Worm (Caenorhabditis elegans) whole organism, early embryonic: Measurements from ENCODE around the gene mod-1.
"Not testable (repeated sequence)": the region's sequence is repeated elsewhere in the genome, so short reads cannot be mapped to it uniquely, and the experiment has no call there.

Source experiments
- B0310.2 ChIP-seq: sonication (generic microtip); optimal IDR thresholded peaks from 2 replicates; lab custom pipeline; 2016; ENCODE audit warnings: mild to moderate bottlenecking, missing genetic modification characterization, missing compliant biosample characterization
- F13C5.2 ChIP-seq: sonication (generic microtip); optimal IDR thresholded peaks from 2 replicates; lab custom pipeline; 2017; ENCODE audit warnings: mild to moderate bottlenecking, missing genetic modification characterization, inconsistent platforms, missing compliant biosample characterization
- aly-1 ChIP-seq: sonication (generic microtip); optimal IDR thresholded peaks from 2 replicates; lab custom pipeline; 2016; ENCODE audit warnings: missing genetic modification characterization, missing compliant biosample characterization
- ama-1 ChIP-seq: fragments of 150-350 bp; optimal IDR thresholded peaks from 2 replicates; lab custom pipeline; 2014
- ceh-13 ChIP-seq: fragments of 200-800 bp; sonication (Bioruptor generic); optimal IDR thresholded peaks from 2 replicates; lab custom pipeline; 2018; ENCODE audit warnings: mild to moderate bottlenecking, missing genetic modification characterization, missing compliant biosample characterization
- ceh-36 ChIP-seq: sonication (generic microtip); optimal IDR thresholded peaks from 2 replicates; lab custom pipeline; 2016; ENCODE audit warnings: missing genetic modification characterization, inconsistent platforms, missing compliant biosample characterization
- ets-7 ChIP-seq: sonication (generic microtip); optimal IDR thresholded peaks from 2 replicates; lab custom pipeline; 2016; ENCODE audit warnings: missing genotype, missing genetic modification characterization, missing compliant biosample characterization
- flt-1 ChIP-seq: fragments of 200-800 bp; sonication (Bioruptor generic); IDR thresholded peaks from 2 replicates; pipeline ENCODE4 v1.3.6; 2022; ENCODE audit warnings: missing genetic modification characterization, missing compliant biosample characterization
- hmbx-1 ChIP-seq: sonication (generic microtip); optimal IDR thresholded peaks from 2 replicates; lab custom pipeline; 2016; ENCODE audit warnings: mild to moderate bottlenecking, missing genetic modification characterization, missing compliant biosample characterization
- hmg-4 ChIP-seq: fragments of 200-800 bp; sonication (Bioruptor generic); optimal IDR thresholded peaks from 2 replicates; lab custom pipeline; 2018; ENCODE audit warnings: mild to moderate bottlenecking, missing genetic modification characterization, missing compliant biosample characterization
- hnd-1 ChIP-seq: sonication (generic microtip); optimal IDR thresholded peaks from 2 replicates; lab custom pipeline; 2016; ENCODE audit warnings: missing genetic modification characterization, missing compliant biosample characterization
- pes-1 ChIP-seq: fragments of 200-800 bp; sonication (Bioruptor generic); IDR thresholded peaks from 2 replicates; pipeline ENCODE4 v1.3.6; 2022; ENCODE audit warnings: missing genetic modification reagents, missing genetic modification characterization, missing compliant biosample characterization
- scrt-1 ChIP-seq: fragments of 200-800 bp; sonication (Bioruptor generic); IDR thresholded peaks from 2 replicates; pipeline ENCODE4 v1.3.6; 2022; ENCODE audit warnings: missing genetic modification characterization, missing compliant biosample characterization
- sea-1 ChIP-seq: fragments of 200-800 bp; sonication (Bioruptor generic); conservative IDR thresholded peaks from 2 replicates; pipeline ENCODE4 v1.3.6; 2022; ENCODE audit warnings: missing genetic modification characterization, missing compliant biosample characterization
- tbx-11 ChIP-seq: fragments of 200-800 bp; sonication (Bioruptor generic); IDR thresholded peaks from 2 replicates; pipeline ENCODE4 v1.3.6; 2022; ENCODE audit warnings: missing genetic modification characterization, missing compliant biosample characterization
- tbx-37 ChIP-seq: fragments of 200-800 bp; sonication (Bioruptor generic); conservative IDR thresholded peaks from 2 replicates; pipeline ENCODE4 v1.3.6; 2022; ENCODE audit warnings: missing genetic modification reagents, missing genetic modification characterization, missing compliant biosample characterization
- tra-4 ChIP-seq: sonication (generic microtip); optimal IDR thresholded peaks from 2 replicates; lab custom pipeline; 2017; ENCODE audit warnings: missing genetic modification characterization, missing compliant biosample characterization

The mod-1 gene

ce11 chrV:8922781-8923180 lies 8.9 kb upstream of the mod-1 start, which contains the start of gene ttr-47:
ttr-47 (plus strand) TSS chrV:8923088.
- no peak for TF ChIP-seq F13C5.2
- TF ChIP-seq sea-1 (GFP tag; lab: Robert Waterston, UW) = no peak
- TF ChIP-seq ceh-36 (tag; lab: Kevin White, UChicago) = no peak
- TF ChIP-seq tra-4 (tag; lab: Kevin White, UChicago) = no peak
- no peak for TF ChIP-seq scrt-1 (GFP tag; lab: Robert Waterston, UW)
- no peak for TF ChIP-seq ama-1 (lab: Kevin White, UChicago)
- TF ChIP-seq ets-7 = no peak

- TF ChIP-seq B0310.2 (tag; lab: Kevin White, UChicago) (no peak), ceh-36 (tag; lab: Kevin White, UChicago) (no peak), tbx-11 (GFP tag; lab: Robert Waterston, UW) (no peak), tbx-37 (GFP tag; lab: Robert Waterston, UW) (no peak), hmbx-1 (tag; lab: Kevin White, UChicago) (no peak), tra-4 (tag; lab: Kevin White, UChicago) (no peak)
These were observed 6.9 kb downstream of the mod-1 start, which contains the start of gene frpr-11 for ce11 chrV:8906896-8907295. frpr-11 (plus strand) TSS chrV:8907196.

- TF ChIP-seq tra-4 (tag; lab: Kevin White, UChicago) (no peak), flt-1 (GFP tag; lab: Robert Waterston, UW) (no peak), tbx-11 (GFP tag; lab: Robert Waterston, UW) (no peak), hmg-4 (GFP tag; lab: Kevin White, UChicago) (no peak), aly-1 (no peak), hmbx-1 (tag; lab: Kevin White, UChicago) (no peak), F13C5.2 (no peak), hnd-1 (no peak), tbx-37 (GFP tag; lab: Robert Waterston, UW) (no peak), ceh-36 (tag; lab: Kevin White, UChicago) (no peak), scrt-1 (GFP tag; lab: Robert Waterston, UW) (no peak), ceh-13 (GFP tag; lab: Kevin White, UChicago) (no peak), B0310.2 (tag; lab: Kevin White, UChicago) (no peak), sea-1 (GFP tag; lab: Robert Waterston, UW) (no peak), ama-1 (lab: Kevin White, UChicago) (no peak), pes-1 (GFP tag; lab: Robert Waterston, UW) (no peak), ets-7 (no peak)
These were observed 8.2 kb downstream of the mod-1 start for ce11 chrV:8905656-8906055.

ce11 chrV:8903916-8904315 lies 9.9 kb downstream of the mod-1 start:
- TF ChIP-seq ceh-36 (tag; lab: Kevin White, UChicago) (no peak), hmg-4 (GFP tag; lab: Kevin White, UChicago) (no peak), hnd-1 (no peak), ceh-13 (GFP tag; lab: Kevin White, UChicago) (no peak), flt-1 (GFP tag; lab: Robert Waterston, UW) (no peak), tbx-11 (GFP tag; lab: Robert Waterston, UW) (no peak), scrt-1 (GFP tag; lab: Robert Waterston, UW) (no peak)

- no peak for TF ChIP-seq ceh-36 (tag; lab: Kevin White, UChicago)
- no peak for TF ChIP-seq ceh-13 (GFP tag; lab: Kevin White, UChicago)
- TF ChIP-seq scrt-1 (GFP tag; lab: Robert Waterston, UW) = no peak
- TF ChIP-seq sea-1 (GFP tag; lab: Robert Waterston, UW) = no peak
These were observed 11.1 kb downstream of the mod-1 start, which contains the start of gene frpr-12 for ce11 chrV:8902697-8903096. frpr-12 (plus strand) TSS chrV:8902997.

- TF ChIP-seq tbx-11 (GFP tag; lab: Robert Waterston, UW) (no peak), hmbx-1 (tag; lab: Kevin White, UChicago) (no peak), scrt-1 (GFP tag; lab: Robert Waterston, UW) (no peak), ama-1 (lab: Kevin White, UChicago) (peak; percentile 54), tra-4 (tag; lab: Kevin White, UChicago) (no peak)
These were observed 15.1 kb downstream of the mod-1 start, which contains the start of gene frpr-13 for ce11 chrV:8898756-8899155. frpr-13 (plus strand) TSS chrV:8899056.

- TF ChIP-seq pes-1 (GFP tag; lab: Robert Waterston, UW) = peak; percentile 77
- peak; percentile 22; the same call in 1 of the 2 replicates for TF ChIP-seq tbx-37 (GFP tag; lab: Robert Waterston, UW)
- TF ChIP-seq scrt-1 (GFP tag; lab: Robert Waterston, UW) = peak; percentile 56; the same call in 1 of the 2 replicates
- TF ChIP-seq sea-1 (GFP tag; lab: Robert Waterston, UW) = peak; percentile 73
- peak; percentile 61; the same call in 1 of the 2 replicates for TF ChIP-seq tbx-11 (GFP tag; lab: Robert Waterston, UW)
- TF ChIP-seq flt-1 (GFP tag; lab: Robert Waterston, UW) = peak; percentile 45; the same call in 1 of the 2 replicates
These were observed 15.9 kb downstream of the mod-1 start, which contains the start of the genes his-17 and his-18 for ce11 chrV:8897942-8898419. his-17 (minus strand) TSS chrV:8897992. his-18 (plus strand) TSS chrV:8898228.

ce11 chrV:8861949-8862348 lies 51.9 kb downstream of the mod-1 start, which contains the start of gene F07B7.12:
F07B7.12 (minus strand) TSS chrV:8862049.
- TF ChIP-seq F13C5.2; hmbx-1 (tag; lab: Kevin White, UChicago); pes-1 (GFP tag; lab: Robert Waterston, UW): not testable (repeated sequence)
